Fruit fly (Drosophila melanogaster): ENCODE data around the gene rho-5.

Gene rho-5

DNA sequence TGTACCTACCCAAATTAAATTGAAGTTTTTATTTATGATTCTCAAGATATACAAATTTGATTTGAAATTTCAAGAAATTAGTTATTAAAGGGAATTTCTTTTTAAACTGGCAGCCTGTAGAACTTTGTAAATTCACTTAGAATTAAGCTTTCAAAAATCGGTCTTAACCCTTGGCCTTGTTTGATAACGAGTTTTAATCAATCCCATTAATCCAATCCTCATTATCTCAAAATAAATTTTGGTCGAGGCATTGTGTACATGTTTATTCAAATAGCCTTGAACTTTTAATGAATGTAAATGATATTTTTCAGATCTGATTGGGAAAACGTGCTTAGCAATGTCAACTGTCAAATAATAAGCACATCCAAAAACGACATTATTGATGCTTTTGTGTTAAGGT is 33.9 kb downstream of the rho-5 start:
- TF ChIP-seq CG32264 (GFP tag; optimal IDR thresholded peaks at IDR 0.05) (no peak), sage (GFP tag; optimal IDR thresholded peaks at IDR 0.05) (no peak), Sp1 (GFP tag; optimal IDR thresholded peaks at IDR 0.05) (no peak), GATAd (GFP tag; optimal IDR thresholded peaks at IDR 0.05) (no peak), Hr83 (GFP tag; optimal IDR thresholded peaks at IDR 0.05; ENCODE audit: poor library complexity, severe bottlenecking) (no peak), usp (GFP tag; optimal IDR thresholded peaks at IDR 0.05) (no peak), HLH106 (tag; optimal IDR thresholded peaks at IDR 0.05) (no peak), N (GFP tag; optimal IDR thresholded peaks at IDR 0.05) (no peak)

DNA sequence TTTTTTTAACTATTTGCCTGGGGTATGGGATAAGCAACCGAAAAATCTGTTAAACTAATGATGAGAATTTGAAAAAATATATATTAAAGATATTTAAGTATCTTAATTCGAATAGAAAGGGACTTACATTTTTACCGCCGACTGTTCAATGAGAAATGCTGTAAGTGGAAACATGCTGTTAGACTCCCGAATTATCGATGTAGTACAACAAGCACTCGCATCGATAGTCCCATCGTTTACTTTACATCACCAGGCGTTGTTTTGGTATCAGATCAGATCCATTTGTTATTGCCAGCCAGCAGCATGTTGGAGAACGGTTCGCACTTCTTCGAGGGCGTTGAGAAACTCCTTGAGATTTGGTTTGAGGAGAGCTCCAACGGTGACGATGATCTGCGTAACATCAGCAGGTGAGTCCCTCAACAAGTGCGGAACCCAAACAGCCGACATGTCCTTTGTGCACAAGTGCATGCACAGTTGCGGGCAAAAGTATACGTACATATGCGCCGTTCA is 34.4 kb downstream of the rho-5 start, which contains the start of gene SamDC:
Gene SamDC (plus strand): TSS at position 246 of the 510 bp plus-strand sequence.
- TF ChIP-seq Dfd (GFP tag; optimal IDR thresholded peaks at IDR 0.05) (no peak), Vsx2 (GFP tag; optimal IDR thresholded peaks at IDR 0.05; ENCODE audit: partially characterized antibody) (no peak), sage (GFP tag; optimal IDR thresholded peaks at IDR 0.05) (peak; percentile 30), brk (GFP tag; optimal IDR thresholded peaks at IDR 0.05) (no peak), foxo (GFP tag; optimal IDR thresholded peaks at IDR 0.05) (peak in 1 of 2 experiments; percentile 57), Hnf4 (GFP tag; optimal IDR thresholded peaks at IDR 0.05) (peak; percentile 28), CrebA (GFP tag; optimal IDR thresholded peaks at IDR 0.05; ENCODE audit: borderline replicate concordance) (no peak), OdsH (GFP tag; optimal IDR thresholded peaks at IDR 0.05) (peak; percentile 24), Hr83 (GFP tag; optimal IDR thresholded peaks at IDR 0.05; ENCODE audit: poor library complexity, severe bottlenecking) (peak; percentile 71), lola (GFP tag; optimal IDR thresholded peaks at IDR 0.05) (no peak), pan (optimal IDR thresholded peaks at IDR 0.05) (no peak), Abd-B (GFP tag; optimal IDR thresholded peaks at IDR 0.05) (no peak), Dif (GFP tag; optimal IDR thresholded peaks at IDR 0.05; ENCODE audit: partially characterized antibody) (no peak), dl (GFP tag; optimal IDR thresholded peaks at IDR 0.05; ENCODE audit: insufficient read depth in 1 of 2, partially characterized antibody in 2 of 2) (no peak), usp (GFP tag; optimal IDR thresholded peaks at IDR 0.05) (no peak), CG32264 (GFP tag; optimal IDR thresholded peaks at IDR 0.05) (no peak), Rel (GFP tag; optimal IDR thresholded peaks at IDR 0.05) (no peak), Rel (tag; optimal IDR thresholded peaks at IDR 0.05) (peak; percentile 19), N (GFP tag; optimal IDR thresholded peaks at IDR 0.05) (peak; percentile 97), ey (GFP tag; optimal IDR thresholded peaks at IDR 0.05) (no peak), br (GFP tag; optimal IDR thresholded peaks at IDR 0.05) (no peak), h (GFP tag; optimal IDR thresholded peaks at IDR 0.05) (peak; percentile 46), Hr78 (GFP tag; optimal IDR thresholded peaks at IDR 0.05) (peak; percentile 78), sv (GFP tag; optimal IDR thresholded peaks at IDR 0.05) (peak; percentile 4), woc (GFP tag; optimal IDR thresholded peaks at IDR 0.05) (peak; percentile 76), tai (GFP tag; optimal IDR thresholded peaks at IDR 0.05) (no peak), CG9705 (GFP tag; optimal IDR thresholded peaks at IDR 0.05) (no peak), rgr (GFP tag; optimal IDR thresholded peaks at IDR 0.05) (peak; percentile 48), HLH106 (tag; optimal IDR thresholded peaks at IDR 0.05) (peak; percentile 20), Myc (optimal IDR thresholded peaks at IDR 0.05) (no peak), Sp1 (GFP tag; optimal IDR thresholded peaks at IDR 0.05) (peak; percentile 19), dsf (GFP tag; optimal IDR thresholded peaks at IDR 0.05; ENCODE audit: borderline replicate concordance) (no peak)

DNA sequence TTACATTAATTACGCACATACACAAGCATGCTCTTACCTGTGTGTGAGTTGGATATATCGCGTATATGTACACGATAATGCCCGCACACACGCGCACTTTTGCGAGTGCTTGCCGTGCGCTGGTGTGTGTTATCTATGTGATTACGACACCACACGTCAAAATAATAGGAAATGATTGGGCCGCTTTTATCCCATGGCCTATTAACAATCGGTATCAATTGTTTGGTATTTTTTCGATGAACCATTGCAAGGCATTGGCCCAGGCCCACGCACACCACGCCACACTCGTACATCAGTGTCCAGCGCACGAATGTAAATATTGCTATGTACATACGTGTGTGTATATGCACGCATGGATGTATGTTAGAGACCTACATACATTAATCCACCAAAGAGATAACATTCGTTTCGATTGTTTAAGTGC is 38.8 kb downstream of the rho-5 start:
- TF ChIP-seq h (GFP tag; optimal IDR thresholded peaks at IDR 0.05) (peak; percentile 78), pan (optimal IDR thresholded peaks at IDR 0.05) (no peak), OdsH (GFP tag; optimal IDR thresholded peaks at IDR 0.05) (peak; percentile 56), CG9705 (GFP tag; optimal IDR thresholded peaks at IDR 0.05) (no peak), Abd-B (GFP tag; optimal IDR thresholded peaks at IDR 0.05) (no peak), CrebA (GFP tag; optimal IDR thresholded peaks at IDR 0.05; ENCODE audit: borderline replicate concordance) (no peak), Dif (GFP tag; optimal IDR thresholded peaks at IDR 0.05; ENCODE audit: partially characterized antibody) (no peak), Sp1 (GFP tag; optimal IDR thresholded peaks at IDR 0.05) (peak; percentile 56), brk (GFP tag; optimal IDR thresholded peaks at IDR 0.05) (peak; percentile 57), N (GFP tag; optimal IDR thresholded peaks at IDR 0.05) (peak; percentile 72), woc (GFP tag; optimal IDR thresholded peaks at IDR 0.05) (peak; percentile 55), Hr78 (GFP tag; optimal IDR thresholded peaks at IDR 0.05) (no peak), sage (GFP tag; optimal IDR thresholded peaks at IDR 0.05) (peak; percentile 47), dl (GFP tag; optimal IDR thresholded peaks at IDR 0.05; ENCODE audit: insufficient read depth in 1 of 2, partially characterized antibody in 2 of 2) (no peak), dmrt93B (GFP tag; optimal IDR thresholded peaks at IDR 0.05) (no peak), Hr83 (GFP tag; optimal IDR thresholded peaks at IDR 0.05; ENCODE audit: poor library complexity, severe bottlenecking) (peak; percentile 13), lola (GFP tag; optimal IDR thresholded peaks at IDR 0.05) (no peak), br (GFP tag; optimal IDR thresholded peaks at IDR 0.05) (peak; percentile 64), psq (GFP tag; optimal IDR thresholded peaks at IDR 0.05) (peak; percentile 29), Vsx2 (GFP tag; optimal IDR thresholded peaks at IDR 0.05; ENCODE audit: partially characterized antibody) (no peak), ey (GFP tag; optimal IDR thresholded peaks at IDR 0.05) (peak; percentile 58), Mio (GFP tag; optimal IDR thresholded peaks at IDR 0.05) (no peak), usp (GFP tag; optimal IDR thresholded peaks at IDR 0.05) (no peak), Rel (GFP tag; optimal IDR thresholded peaks at IDR 0.05) (peak; percentile 80), Rel (tag; optimal IDR thresholded peaks at IDR 0.05) (peak; percentile 58), CG32264 (GFP tag; optimal IDR thresholded peaks at IDR 0.05) (no peak), Dfd (GFP tag; optimal IDR thresholded peaks at IDR 0.05) (no peak), Hnf4 (GFP tag; optimal IDR thresholded peaks at IDR 0.05) (peak; percentile 57), tai (GFP tag; optimal IDR thresholded peaks at IDR 0.05) (no peak), rgr (GFP tag; optimal IDR thresholded peaks at IDR 0.05) (peak; percentile 58), fru (GFP tag; optimal IDR thresholded peaks at IDR 0.05) (peak; percentile 57), Jra (GFP tag; optimal IDR thresholded peaks at IDR 0.05) (peak; percentile 39), sv (GFP tag; optimal IDR thresholded peaks at IDR 0.05) (peak; percentile 11), HLH106 (tag; optimal IDR thresholded peaks at IDR 0.05) (peak; percentile 33), GATAd (GFP tag; optimal IDR thresholded peaks at IDR 0.05) (no peak), jim (GFP tag; optimal IDR thresholded peaks at IDR 0.05) (no peak), dsf (GFP tag; optimal IDR thresholded peaks at IDR 0.05; ENCODE audit: borderline replicate concordance) (no peak), Myc (optimal IDR thresholded peaks at IDR 0.05) (no peak), foxo (GFP tag; optimal IDR thresholded peaks at IDR 0.05) (peak in 1 of 2 experiments; percentile 16)
